Fruit fly (Drosophila melanogaster) whole organism, embryonic: ENCODE data around the gene IRSp53.

Source experiments
- Blimp-1 ChIP-seq: fragments of 200-800 bp; sonication (Bioruptor generic); optimal IDR thresholded peaks from 3 replicates; lab custom pipeline; 2018; ENCODE audit warnings: missing biosample characterization, missing genetic modification characterization, mild to moderate bottlenecking, moderate library complexity, missing genetic modification reagents
- BtbVII ChIP-seq: fragments of 200-800 bp; sonication (Bioruptor generic); optimal IDR thresholded peaks from 3 replicates; lab custom pipeline; 2017; ENCODE audit warnings: missing biosample characterization, mild to moderate bottlenecking, missing genetic modification characterization
- CG10209 ChIP-seq: fragments of 200-800 bp; sonication (Bioruptor generic); optimal IDR thresholded peaks from 3 replicates; lab custom pipeline; 2017; ENCODE audit warnings: missing biosample characterization, mild to moderate bottlenecking, missing genetic modification characterization, missing genetic modification reagents
- CG10565 ChIP-seq: fragments of 200-800 bp; sonication (Bioruptor generic); optimal IDR thresholded peaks from 3 replicates; lab custom pipeline; 2016; ENCODE audit warnings: missing biosample characterization, mild to moderate bottlenecking, missing genetic modification characterization
- CG11695 ChIP-seq: fragments of 200-800 bp; sonication (Bioruptor generic); IDR thresholded peaks from 3 replicates; pipeline ENCODE4 v1.3.6; 2022; ENCODE audit warnings: missing biosample characterization, missing genetic modification characterization
- CG12769 ChIP-seq: fragments of 200-800 bp; sonication (Bioruptor generic); optimal IDR thresholded peaks from 2 replicates; lab custom pipeline; 2019; ENCODE audit warnings: missing biosample characterization, mild to moderate bottlenecking, missing genetic modification characterization, moderate library complexity
- CG14014 ChIP-seq: fragments of 200-800 bp; sonication (Bioruptor generic); IDR thresholded peaks from 2 replicates; pipeline ENCODE4 v1.3.6; 2022; ENCODE audit warnings: missing biosample characterization, missing genetic modification characterization
- CG1529 ChIP-seq: fragments of 200-800 bp; sonication (Bioruptor generic); optimal IDR thresholded peaks from 3 replicates; lab custom pipeline; 2018; ENCODE audit warnings: missing biosample characterization, missing genetic modification characterization
- CG1602 ChIP-seq: fragments of 200-800 bp; sonication (Bioruptor generic); optimal IDR thresholded peaks from 3 replicates; lab custom pipeline; 2016; ENCODE audit warnings: missing biosample characterization, missing genetic modification characterization
- CG16813 ChIP-seq: fragments of 200-800 bp; sonication (Bioruptor generic); IDR thresholded peaks from 3 replicates; pipeline ENCODE4 v1.3.6; 2022; ENCODE audit warnings: missing biosample characterization, missing genetic modification characterization; ENCODE audit not compliant: partially characterized antibody
- CG18619 ChIP-seq: fragments of 200-800 bp; sonication (Bioruptor generic); optimal IDR thresholded peaks from 3 replicates; lab custom pipeline; 2017; ENCODE audit warnings: missing biosample characterization, mild to moderate bottlenecking, missing genetic modification characterization
- CG2129 ChIP-seq: fragments of 200-800 bp; sonication (Bioruptor generic); IDR thresholded peaks from 2 replicates; pipeline ENCODE4 v1.3.6; 2022; ENCODE audit warnings: missing biosample characterization, missing genetic modification characterization; ENCODE audit not compliant: partially characterized antibody
- CG2875 ChIP-seq: fragments of 200-800 bp; sonication (Bioruptor generic); optimal IDR thresholded peaks from 2 replicates; lab custom pipeline; 2017; ENCODE audit warnings: missing biosample characterization, mild to moderate bottlenecking, missing genetic modification characterization, missing genetic modification reagents
- CG32767 ChIP-seq: fragments of 200-800 bp; sonication (Bioruptor generic); IDR thresholded peaks from 2 replicates; pipeline ENCODE4 v1.3.6; 2022; ENCODE audit warnings: missing biosample characterization, missing genetic modification characterization
- CG32772 ChIP-seq: fragments of 200-800 bp; sonication (Bioruptor generic); IDR thresholded peaks from 2 replicates; pipeline ENCODE4 v1.3.6; 2022; ENCODE audit warnings: missing biosample characterization, missing genetic modification characterization
- CG3281 ChIP-seq: fragments of 200-800 bp; sonication (Bioruptor generic); optimal IDR thresholded peaks from 3 replicates; lab custom pipeline; 2017; ENCODE audit warnings: missing biosample characterization, mild to moderate bottlenecking, missing genetic modification characterization
- CG5245 ChIP-seq: fragments of 200-800 bp; sonication (Bioruptor generic); optimal IDR thresholded peaks from 3 replicates; lab custom pipeline; 2016; ENCODE audit warnings: missing biosample characterization, missing genetic modification characterization
- CG6689 ChIP-seq: fragments of 200-800 bp; sonication (Bioruptor generic); IDR thresholded peaks from 2 replicates; pipeline ENCODE4 v1.3.6; 2022; ENCODE audit warnings: missing biosample characterization, missing genetic modification characterization
- CG7372 ChIP-seq: fragments of 200-800 bp; sonication (Bioruptor generic); IDR thresholded peaks from 2 replicates; pipeline ENCODE4 v1.3.6; 2022; ENCODE audit warnings: missing biosample characterization, missing genetic modification characterization
- CG7839 ChIP-seq: fragments of 200-800 bp; sonication (Bioruptor generic); optimal IDR thresholded peaks from 3 replicates; lab custom pipeline; 2018; ENCODE audit warnings: missing biosample characterization, mild to moderate bottlenecking, missing genetic modification characterization, moderate library complexity
- CG9932 ChIP-seq: fragments of 200-800 bp; sonication (Bioruptor generic); IDR thresholded peaks from 2 replicates; pipeline ENCODE4 v1.3.6; 2022; ENCODE audit warnings: missing biosample characterization, missing genetic modification characterization
- CoRest ChIP-seq: fragments of 200-800 bp; sonication (Bioruptor generic); optimal IDR thresholded peaks from 3 replicates; lab custom pipeline; 2018; ENCODE audit warnings: missing biosample characterization, mild to moderate bottlenecking, missing genetic modification characterization, moderate library complexity
- E2f1 ChIP-seq: fragments of 200-800 bp; sonication (Bioruptor generic); IDR thresholded peaks from 2 replicates; pipeline ENCODE4 v1.3.6; 2022; ENCODE audit warnings: missing biosample characterization, missing genetic modification characterization
- Hsf ChIP-seq: fragments of 200-800 bp; sonication (Bioruptor generic); optimal IDR thresholded peaks from 3 replicates; lab custom pipeline; 2016; ENCODE audit warnings: missing biosample characterization, missing genetic modification characterization
- Lim3 ChIP-seq: fragments of 200-800 bp; sonication (Bioruptor generic); IDR thresholded peaks from 2 replicates; pipeline ENCODE4 v1.3.6; 2022; ENCODE audit warnings: missing biosample characterization, missing genetic modification characterization
- Max ChIP-seq: fragments of 200-800 bp; sonication (Bioruptor generic); optimal IDR thresholded peaks from 2 replicates; lab custom pipeline; 2016; ENCODE audit warnings: missing biosample characterization, mild to moderate bottlenecking, missing genetic modification characterization
- Meics ChIP-seq: fragments of 200-800 bp; sonication (Bioruptor generic); optimal IDR thresholded peaks from 2 replicates; lab custom pipeline; 2017; ENCODE audit warnings: missing biosample characterization, mild to moderate bottlenecking, missing genetic modification characterization
- Spps ChIP-seq: fragments of 200-800 bp; sonication (Bioruptor generic); optimal IDR thresholded peaks from 2 replicates; lab custom pipeline; 2018; ENCODE audit warnings: missing biosample characterization, mild to moderate bottlenecking, missing genetic modification characterization
- Ssrp ChIP-seq: fragments of 200-800 bp; sonication (Bioruptor generic); optimal IDR thresholded peaks from 2 replicates; lab custom pipeline; 2018; ENCODE audit warnings: missing biosample characterization, mild to moderate bottlenecking, missing genetic modification characterization, moderate library complexity
- ara ChIP-seq: fragments of 200-800 bp; sonication (Bioruptor generic); IDR thresholded peaks from 2 replicates; pipeline ENCODE4 v1.3.6; 2022; ENCODE audit warnings: missing biosample characterization, missing genetic modification characterization
- bcd ChIP-seq: fragments of 200-800 bp; sonication (Bioruptor generic); optimal IDR thresholded peaks from 2 replicates; lab custom pipeline; 2017; ENCODE audit warnings: missing biosample characterization, mild to moderate bottlenecking, missing genetic modification characterization
- bsh ChIP-seq, 2 experiments: fragments of 200-800 bp; sonication (Bioruptor generic); optimal IDR thresholded peaks; 2 replicates each; lab custom pipeline; 2017 to 2018; ENCODE audit warnings: mild to moderate bottlenecking in 2 of 2, missing biosample characterization in 2 of 2, missing genetic modification characterization in 2 of 2, moderate library complexity in 1 of 2
- cg ChIP-seq: fragments of 200-800 bp; sonication (Bioruptor generic); optimal IDR thresholded peaks from 3 replicates; lab custom pipeline; 2019; ENCODE audit warnings: missing biosample characterization, mild to moderate bottlenecking, missing genetic modification characterization, moderate library complexity
- dpn ChIP-seq, 2 experiments: fragments of 200-800 bp; sonication (Bioruptor generic); optimal IDR thresholded peaks; 3 replicates each; lab custom pipeline; 2016; ENCODE audit warnings: missing biosample characterization in 2 of 2, missing genetic modification characterization in 2 of 2
- gcm ChIP-seq: fragments of 200-800 bp; sonication (Bioruptor generic); optimal IDR thresholded peaks from 2 replicates; lab custom pipeline; 2019; ENCODE audit warnings: missing biosample characterization, mild to moderate bottlenecking, missing genetic modification characterization, moderate library complexity
- gem ChIP-seq: fragments of 200-800 bp; sonication (Bioruptor generic); optimal IDR thresholded peaks from 2 replicates; lab custom pipeline; 2019; ENCODE audit warnings: missing biosample characterization, mild to moderate bottlenecking, missing genetic modification characterization, moderate library complexity
- grau ChIP-seq: fragments of 200-800 bp; optimal IDR thresholded peaks from 3 replicates; lab custom pipeline; 2019; ENCODE audit warnings: missing biosample characterization, mild to moderate bottlenecking, missing genetic modification characterization, moderate library complexity
- gsb-n ChIP-seq: fragments of 200-800 bp; sonication (Bioruptor generic); optimal IDR thresholded peaks from 3 replicates; lab custom pipeline; 2018; ENCODE audit warnings: missing biosample characterization, mild to moderate bottlenecking, missing genetic modification characterization
- ind ChIP-seq: fragments of 200-800 bp; sonication (Bioruptor generic); optimal IDR thresholded peaks from 3 replicates; lab custom pipeline; 2016; ENCODE audit warnings: missing biosample characterization, missing genetic modification characterization
- klu ChIP-seq: fragments of 200-800 bp; sonication (Bioruptor generic); IDR thresholded peaks from 2 replicates; pipeline ENCODE4 v1.3.6; 2022; ENCODE audit warnings: missing biosample characterization, missing genetic modification characterization
- lab ChIP-seq: fragments of 200-800 bp; sonication (Bioruptor generic); optimal IDR thresholded peaks from 3 replicates; lab custom pipeline; 2017; ENCODE audit warnings: missing biosample characterization, missing genetic modification characterization, mild to moderate bottlenecking, moderate library complexity, missing genetic modification reagents
- lmd ChIP-seq: fragments of 200-800 bp; sonication (Bioruptor generic); IDR thresholded peaks from 2 replicates; pipeline ENCODE4 v1.3.6; 2022; ENCODE audit warnings: missing biosample characterization, missing genetic modification characterization
- mirr ChIP-seq: fragments of 200-800 bp; sonication (Bioruptor generic); optimal IDR thresholded peaks from 3 replicates; lab custom pipeline; 2018; ENCODE audit warnings: missing biosample characterization, mild to moderate bottlenecking, missing genetic modification characterization
- pum ChIP-seq: fragments of 200-800 bp; sonication (Bioruptor generic); optimal IDR thresholded peaks from 2 replicates; lab custom pipeline; 2016; ENCODE audit warnings: missing biosample characterization, missing genetic modification characterization
- shn ChIP-seq: fragments of 200-800 bp; sonication (Bioruptor generic); optimal IDR thresholded peaks from 3 replicates; lab custom pipeline; 2016; ENCODE audit warnings: missing biosample characterization, missing genetic modification characterization
- tgo ChIP-seq: fragments of 200-800 bp; sonication (Bioruptor generic); IDR thresholded peaks from 3 replicates; pipeline ENCODE4 v1.3.6; 2022; ENCODE audit warnings: missing biosample characterization, missing genetic modification characterization
- wor ChIP-seq: fragments of 200-800 bp; sonication (Bioruptor generic); IDR thresholded peaks from 2 replicates; pipeline ENCODE4 v1.3.6; 2022; ENCODE audit warnings: missing biosample characterization, missing genetic modification characterization
- zfh1 ChIP-seq: fragments of 200-800 bp; sonication (Bioruptor generic); IDR thresholded peaks from 3 replicates; pipeline ENCODE4 v1.3.6; 2022; ENCODE audit warnings: missing biosample characterization, missing genetic modification characterization

Gene IRSp53

DNA sequence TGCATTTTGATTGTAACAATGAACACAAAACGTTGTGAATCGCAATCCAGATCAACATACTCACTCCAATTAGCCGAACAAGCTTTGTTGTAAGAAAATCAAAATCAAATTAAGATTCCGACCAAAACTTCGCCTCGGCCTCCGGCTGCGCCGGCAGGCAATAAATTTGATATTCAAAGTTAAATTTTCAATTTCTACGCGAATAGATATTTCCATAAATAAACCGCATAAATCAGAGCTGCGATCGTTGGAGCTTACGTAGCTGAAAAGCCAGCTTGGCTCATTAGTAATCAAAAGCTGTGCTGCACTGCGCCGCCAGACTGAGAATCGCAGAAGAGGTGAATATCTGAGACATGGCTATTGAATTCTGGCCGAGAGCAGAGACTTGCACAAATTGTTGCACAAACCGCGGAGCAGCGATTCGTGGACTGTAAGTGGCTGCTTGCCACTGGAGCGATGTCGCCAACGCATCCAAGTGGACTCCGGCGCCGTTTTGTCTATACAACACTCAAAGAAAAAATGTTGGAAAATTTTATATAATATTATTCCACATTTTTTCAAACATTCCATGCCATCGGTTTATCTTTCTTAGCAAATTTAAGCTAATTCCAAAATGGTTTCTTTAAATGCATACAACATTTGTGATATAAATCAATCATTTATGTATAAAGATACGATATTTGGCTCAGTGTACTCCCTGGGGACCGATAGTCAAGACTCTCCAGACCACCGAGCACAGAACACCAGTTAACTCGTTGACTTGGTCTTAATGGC lies 12.8 kb downstream of the IRSp53 start:
- TF ChIP-seq wor (GFP tag; lab: Robert Waterston, UW) (peak; percentile 24; the same call in 1 of the 2 replicates), Ssrp (tag; lab: Kevin White, UChicago) (peak; percentile 58), CG1529 (GFP tag; lab: Kevin White, UChicago) (peak; percentile 48), shn (GFP tag; lab: Kevin White, UChicago) (no peak), tgo (GFP tag; lab: Robert Waterston, UW) (peak; percentile 57; the same call in 2 of the 3 replicates), lab (GFP tag; lab: Kevin White, UChicago) (peak; percentile 55), CG12769 (tag; lab: Kevin White, UChicago) (peak; percentile 48), cg (no peak), CG10565 (GFP tag; lab: Kevin White, UChicago) (no peak), CG5245 (GFP tag; lab: Kevin White, UChicago) (peak; percentile 18), pum (GFP tag; lab: Kevin White, UChicago) (no peak), CG3281 (GFP tag; lab: Kevin White, UChicago) (peak; percentile 29), ara (peak; percentile 56; the same call in 1 of the 2 replicates), CG11695 (GFP tag; lab: Robert Waterston, UW) (peak; percentile 57; the same call in 2 of the 3 replicates), CG18619 (GFP tag; lab: Kevin White, UChicago) (peak; percentile 3), Meics (GFP tag; lab: Kevin White, UChicago) (peak; percentile 26), bsh (GFP tag; optimal IDR thresholded peaks at IDR 0.05; lab: Kevin White, UChicago) (peak; percentile 64 to 80), CG7839 (peak; percentile 45), CG7372 (GFP tag; lab: Robert Waterston, UW) (no peak), E2f1 (0 out of 2 replicates have a peak, but pooled peaks have one; percentile 26), dpn (GFP tag; optimal IDR thresholded peaks at IDR 0.05; lab: Kevin White, UChicago) (peak in 1 of 2 experiments; percentile 19), CG10209 (GFP tag; lab: Kevin White, UChicago) (peak; percentile 18), CG2875 (GFP tag; lab: Kevin White, UChicago) (peak; percentile 22), CG32767 (peak; percentile 39; the same call in 1 of the 2 replicates), Lim3 (GFP tag; lab: Robert Waterston, UW) (no peak), Max (GFP tag; lab: Kevin White, UChicago) (peak; percentile 13), gcm (peak; percentile 16), CG14014 (GFP tag; lab: Robert Waterston, UW) (peak; percentile 22; the same call in 1 of the 2 replicates), gem (peak; percentile 71), ind (GFP tag; lab: Kevin White, UChicago) (peak; percentile 49), gsb-n (tag; lab: Kevin White, UChicago) (peak; percentile 53), CG16813 (GFP tag; lab: Robert Waterston, UW) (no peak), CG32772 (peak; percentile 40; the same call in 1 of the 2 replicates), bcd (GFP tag; lab: Kevin White, UChicago) (peak; percentile 46), mirr (no peak), BtbVII (GFP tag; lab: Kevin White, UChicago) (peak; percentile 35), CoRest (peak; percentile 48), CG6689 (GFP tag; lab: Robert Waterston, UW) (peak; percentile 57; the same call in 1 of the 2 replicates), Spps (tag; lab: Kevin White, UChicago) (peak; percentile 22), Hsf (GFP tag; lab: Kevin White, UChicago) (peak; percentile 3), CG2129 (GFP tag; lab: Robert Waterston, UW) (no peak), zfh1 (GFP tag; lab: Robert Waterston, UW) (peak; percentile 53; the same call in 1 of the 3 replicates), grau (tag; lab: Kevin White, UChicago) (peak; percentile 49), klu (GFP tag; lab: Robert Waterston, UW) (no peak), Blimp-1 (peak; percentile 81), CG9932 (GFP tag; lab: Robert Waterston, UW) (no peak), lmd (GFP tag; lab: Robert Waterston, UW) (peak; percentile 47; the same call in 1 of the 2 replicates), CG1602 (GFP tag; lab: Kevin White, UChicago) (peak; percentile 21)
